Fruit fly (Drosophila melanogaster) whole organism, embryonic: ENCODE results near the gene CG42795.

Source experiments
- Asciz ChIP-seq: fragments of 200-800 bp; sonication (Bioruptor generic); optimal IDR thresholded peaks from 2 replicates; lab custom pipeline; 2017; ENCODE audit warnings: missing biosample characterization, mild to moderate bottlenecking, missing genetic modification characterization, missing genetic modification reagents
- BtbVII ChIP-seq: fragments of 200-800 bp; sonication (Bioruptor generic); optimal IDR thresholded peaks from 3 replicates; lab custom pipeline; 2017; ENCODE audit warnings: missing biosample characterization, mild to moderate bottlenecking, missing genetic modification characterization
- CG10274 ChIP-seq: fragments of 200-800 bp; sonication (Bioruptor generic); optimal IDR thresholded peaks from 3 replicates; lab custom pipeline; 2017; ENCODE audit warnings: missing biosample characterization, mild to moderate bottlenecking, missing genetic modification characterization
- CG10959 ChIP-seq: fragments of 200-800 bp; sonication (Bioruptor generic); IDR thresholded peaks from 2 replicates; pipeline ENCODE4 v1.3.6; 2022; ENCODE audit warnings: missing biosample characterization, missing genetic modification characterization
- CG10979 ChIP-seq: fragments of 200-800 bp; sonication (Bioruptor generic); optimal IDR thresholded peaks from 2 replicates; lab custom pipeline; 2018; ENCODE audit warnings: missing biosample characterization, mild to moderate bottlenecking, missing genetic modification characterization, moderate library complexity
- CG11093 ChIP-seq: fragments of 200-800 bp; sonication (Bioruptor generic); IDR thresholded peaks from 3 replicates; pipeline ENCODE4 v1.3.6; 2022; ENCODE audit warnings: missing biosample characterization, missing genetic modification characterization
- CG11456 ChIP-seq: fragments of 200-800 bp; sonication (Bioruptor generic); IDR thresholded peaks from 3 replicates; pipeline ENCODE4 v1.3.6; 2022; ENCODE audit warnings: missing biosample characterization, missing genetic modification characterization
- CG11560 ChIP-seq: fragments of 200-800 bp; sonication (Bioruptor generic); IDR thresholded peaks from 3 replicates; pipeline ENCODE4 v1.3.6; 2022; ENCODE audit warnings: missing biosample characterization, missing genetic modification characterization
- CG11695 ChIP-seq: fragments of 200-800 bp; sonication (Bioruptor generic); IDR thresholded peaks from 3 replicates; pipeline ENCODE4 v1.3.6; 2022; ENCODE audit warnings: missing biosample characterization, missing genetic modification characterization
- CG12942 ChIP-seq: fragments of 200-800 bp; sonication (Bioruptor generic); optimal IDR thresholded peaks from 3 replicates; lab custom pipeline; 2016; ENCODE audit warnings: missing biosample characterization, missing genetic modification characterization
- CG14965 ChIP-seq: fragments of 200-800 bp; sonication (Bioruptor generic); optimal IDR thresholded peaks from 2 replicates; lab custom pipeline; 2016; ENCODE audit warnings: missing biosample characterization, missing genetic modification characterization, borderline replicate concordance
- CG1647 ChIP-seq: fragments of 200-800 bp; sonication (Bioruptor generic); optimal IDR thresholded peaks from 3 replicates; lab custom pipeline; 2016; ENCODE audit warnings: missing biosample characterization, missing genetic modification characterization
- CG17912 ChIP-seq: fragments of 200-800 bp; sonication (Bioruptor generic); optimal IDR thresholded peaks from 2 replicates; lab custom pipeline; 2018; ENCODE audit warnings: missing biosample characterization, mild to moderate bottlenecking, missing genetic modification characterization
- CG1792 ChIP-seq: fragments of 200-800 bp; sonication (Bioruptor generic); optimal IDR thresholded peaks from 2 replicates; lab custom pipeline; 2016; ENCODE audit warnings: missing biosample characterization, missing genetic modification characterization
- CG18764 ChIP-seq: fragments of 200-800 bp; sonication (Bioruptor generic); optimal IDR thresholded peaks from 3 replicates; lab custom pipeline; 2016; ENCODE audit warnings: missing biosample characterization, missing genetic modification characterization
- CG30020 ChIP-seq: fragments of 200-800 bp; optimal IDR thresholded peaks from 2 replicates; lab custom pipeline; 2019; ENCODE audit warnings: missing biosample characterization, mild to moderate bottlenecking, missing genetic modification characterization, moderate library complexity
- CG32767 ChIP-seq: fragments of 200-800 bp; sonication (Bioruptor generic); IDR thresholded peaks from 2 replicates; pipeline ENCODE4 v1.3.6; 2022; ENCODE audit warnings: missing biosample characterization, missing genetic modification characterization
- CG3847 ChIP-seq: fragments of 200-800 bp; sonication (Bioruptor generic); IDR thresholded peaks from 2 replicates; pipeline ENCODE4 v1.3.6; 2022; ENCODE audit warnings: missing biosample characterization, missing genetic modification characterization
- CG6689 ChIP-seq: fragments of 200-800 bp; sonication (Bioruptor generic); IDR thresholded peaks from 2 replicates; pipeline ENCODE4 v1.3.6; 2022; ENCODE audit warnings: missing biosample characterization, missing genetic modification characterization
- CG7987 ChIP-seq: fragments of 200-800 bp; sonication (Bioruptor generic); optimal IDR thresholded peaks from 2 replicates; lab custom pipeline; 2018; ENCODE audit warnings: missing biosample characterization, mild to moderate bottlenecking, missing genetic modification characterization, moderate library complexity
- CG9215 ChIP-seq: fragments of 200-800 bp; sonication (Bioruptor generic); IDR thresholded peaks from 2 replicates; pipeline ENCODE4 v1.3.6; 2022; ENCODE audit warnings: missing biosample characterization, missing genetic modification characterization
- Dll ChIP-seq: fragments of 200-800 bp; sonication (Bioruptor generic); IDR thresholded peaks from 4 replicates; pipeline ENCODE4 v1.3.6; 2022; ENCODE audit warnings: missing biosample characterization, missing genetic modification characterization; ENCODE audit not compliant: partially characterized antibody
- Fer3 ChIP-seq: fragments of 200-800 bp; sonication (Bioruptor generic); optimal IDR thresholded peaks from 2 replicates; lab custom pipeline; 2018; ENCODE audit warnings: missing biosample characterization, mild to moderate bottlenecking, missing genetic modification characterization, moderate library complexity
- HHEX ChIP-seq: fragments of 200-800 bp; sonication (Bioruptor generic); optimal IDR thresholded peaks from 3 replicates; lab custom pipeline; 2017; ENCODE audit warnings: missing biosample characterization, mild to moderate bottlenecking, missing genetic modification characterization, missing genetic modification reagents
- Hr51 ChIP-seq, 2 experiments: fragments of 200-800 bp; sonication (Bioruptor generic); optimal IDR thresholded peaks; 2 replicates in 1 of 2; 3 replicates in 1 of 2; lab custom pipeline; 2016 to 2018; ENCODE audit warnings: missing biosample characterization in 2 of 2, missing genetic modification characterization in 2 of 2, mild to moderate bottlenecking in 1 of 2, moderate library complexity in 1 of 2
- Lim3 ChIP-seq: fragments of 200-800 bp; sonication (Bioruptor generic); IDR thresholded peaks from 2 replicates; pipeline ENCODE4 v1.3.6; 2022; ENCODE audit warnings: missing biosample characterization, missing genetic modification characterization
- Med ChIP-seq: fragments of 200-800 bp; sonication (Bioruptor generic); peaks from one replicate; lab custom pipeline; 2016; ENCODE audit warnings: missing biosample characterization, missing genetic modification characterization, mild to moderate bottlenecking, inconsistent platforms, moderate library complexity
- Myb ChIP-seq: fragments of 200-800 bp; sonication (Bioruptor generic); optimal IDR thresholded peaks from 2 replicates; lab custom pipeline; 2016; ENCODE audit warnings: missing biosample characterization, missing genetic modification characterization
- Oaz ChIP-seq: fragments of 200-800 bp; sonication (Bioruptor generic); IDR thresholded peaks from 2 replicates; pipeline ENCODE4 v1.3.6; 2022; ENCODE audit warnings: missing biosample characterization, missing genetic modification characterization
- Ssrp ChIP-seq: fragments of 200-800 bp; sonication (Bioruptor generic); optimal IDR thresholded peaks from 2 replicates; lab custom pipeline; 2018; ENCODE audit warnings: missing biosample characterization, mild to moderate bottlenecking, missing genetic modification characterization, moderate library complexity
- Stat92E ChIP-seq, 3 experiments: fragments of >200 bp in 2 of 3; fragments of 200-800 bp in 1 of 3; sonication (Bioruptor generic) in 1 of 3; optimal IDR thresholded peaks; 2 replicates each; lab custom pipeline; 2017 to 2019; ENCODE audit warnings: missing biosample characterization in 3 of 3, missing genetic modification characterization in 3 of 3, mild to moderate bottlenecking in 1 of 3, moderate library complexity in 1 of 3
- Taf1 ChIP-seq: fragments of 200-800 bp; sonication (Bioruptor generic); IDR thresholded peaks from 2 replicates; pipeline ENCODE4 v1.3.6; 2022; ENCODE audit warnings: missing biosample characterization, missing genetic modification characterization
- al ChIP-seq: fragments of 200-800 bp; sonication (Bioruptor generic); IDR thresholded peaks from 2 replicates; pipeline ENCODE4 v1.3.6; 2022; ENCODE audit warnings: missing biosample characterization, missing genetic modification characterization
- chinmo ChIP-seq: fragments of 200-800 bp; sonication (Bioruptor generic); IDR thresholded peaks from 4 replicates; pipeline ENCODE4 v1.3.6; 2022; ENCODE audit warnings: missing biosample characterization, missing genetic modification characterization; ENCODE audit not compliant: partially characterized antibody
- chm ChIP-seq: fragments of 200-800 bp; sonication (Bioruptor generic); IDR thresholded peaks from 2 replicates; pipeline ENCODE4 v1.3.6; 2022; ENCODE audit warnings: missing biosample characterization, missing genetic modification characterization
- da ChIP-seq: fragments of 200-800 bp; sonication (Bioruptor generic); optimal IDR thresholded peaks from 2 replicates; lab custom pipeline; 2016; ENCODE audit warnings: missing biosample characterization, missing genetic modification characterization
- gce ChIP-seq: fragments of 200-800 bp; sonication (Bioruptor generic); IDR thresholded peaks from 3 replicates; pipeline ENCODE4 v1.3.6; 2022; ENCODE audit warnings: missing biosample characterization, missing genetic modification characterization
- gsb-n ChIP-seq: fragments of 200-800 bp; sonication (Bioruptor generic); optimal IDR thresholded peaks from 3 replicates; lab custom pipeline; 2018; ENCODE audit warnings: missing biosample characterization, mild to moderate bottlenecking, missing genetic modification characterization
- hkb ChIP-seq, 2 experiments: fragments of 200-800 bp in 1 of 2; fragments of >200 bp in 1 of 2; sonication (Bioruptor generic) in 1 of 2; IDR thresholded peaks in 1 of 2; optimal IDR thresholded peaks in 1 of 2; 2 replicates each; pipeline versions ENCODE4 v1.3.6 to Lab custom; 2017 to 2022; ENCODE audit warnings: missing biosample characterization in 1 of 2, missing genetic modification characterization in 1 of 2
- inv ChIP-seq: fragments of 200-800 bp; sonication (Bioruptor generic); IDR thresholded peaks from 2 replicates; pipeline ENCODE4 v1.3.6; 2022; ENCODE audit warnings: missing biosample characterization, missing genetic modification characterization; ENCODE audit not compliant: partially characterized antibody
- lab ChIP-seq: fragments of 200-800 bp; sonication (Bioruptor generic); optimal IDR thresholded peaks from 3 replicates; lab custom pipeline; 2017; ENCODE audit warnings: missing biosample characterization, missing genetic modification characterization, mild to moderate bottlenecking, moderate library complexity, missing genetic modification reagents
- org-1 ChIP-seq: fragments of 200-800 bp; sonication (Bioruptor generic); optimal IDR thresholded peaks from 2 replicates; lab custom pipeline; 2017; ENCODE audit warnings: missing biosample characterization, missing genetic modification characterization
- pho ChIP-seq: fragments of 200-800 bp; sonication (Bioruptor generic); optimal IDR thresholded peaks from 2 replicates; lab custom pipeline; 2016; ENCODE audit warnings: missing biosample characterization, missing genetic modification characterization
- run ChIP-seq: fragments of 200-800 bp; sonication (Bioruptor generic); optimal IDR thresholded peaks from 3 replicates; lab custom pipeline; 2018; ENCODE audit warnings: missing biosample characterization, mild to moderate bottlenecking, missing genetic modification characterization
- slp2 ChIP-seq: fragments of 200-800 bp; sonication (Bioruptor generic); optimal IDR thresholded peaks from 2 replicates; lab custom pipeline; 2016; ENCODE audit warnings: missing biosample characterization, missing genetic modification characterization
- stwl ChIP-seq: fragments of 200-800 bp; sonication (Bioruptor generic); optimal IDR thresholded peaks from 3 replicates; lab custom pipeline; 2018; ENCODE audit warnings: missing biosample characterization, mild to moderate bottlenecking, missing genetic modification characterization, moderate library complexity
- z ChIP-seq: fragments of 200-800 bp; sonication (Bioruptor generic); IDR thresholded peaks from 3 replicates; pipeline ENCODE4 v1.3.6; 2022; ENCODE audit warnings: missing biosample characterization, missing genetic modification characterization
- zen2 ChIP-seq: fragments of 200-800 bp; sonication (Bioruptor generic); IDR thresholded peaks from 3 replicates; pipeline ENCODE4 v1.3.6; 2022; ENCODE audit warnings: missing biosample characterization, missing genetic modification characterization; ENCODE audit not compliant: partially characterized antibody
- zfh1 ChIP-seq: fragments of 200-800 bp; sonication (Bioruptor generic); IDR thresholded peaks from 3 replicates; pipeline ENCODE4 v1.3.6; 2022; ENCODE audit warnings: missing biosample characterization, missing genetic modification characterization

CG42795 gene

dm6 chr3R:10265552-10266137, 40.2 kb downstream of the CG42795 start (continued):
- TF ChIP-seq CG1792 (GFP tag; lab: Kevin White, UChicago), result peak; percentile 23
- TF ChIP-seq Dll, result no peak
- TF ChIP-seq gce (GFP tag; lab: Robert Waterston, UW), result no peak
- no peak for TF ChIP-seq CG17912 (GFP tag; lab: Kevin White, UChicago)
- TF ChIP-seq BtbVII (GFP tag; lab: Kevin White, UChicago), result peak; percentile 42
- TF ChIP-seq CG14965 (GFP tag; lab: Kevin White, UChicago), result no peak
- peak; percentile 41; the same call in 1 of the 2 replicates for TF ChIP-seq chm (GFP tag; lab: Robert Waterston, UW)
- no peak for TF ChIP-seq slp2 (GFP tag; lab: Kevin White, UChicago)
- peak; percentile 6 for TF ChIP-seq CG10979
- TF ChIP-seq Fer3 (tag; lab: Kevin White, UChicago), result peak; percentile 44
- peak; percentile 66 for TF ChIP-seq al (GFP tag; lab: Robert Waterston, UW)
- TF ChIP-seq CG30020 (tag; lab: Kevin White, UChicago), result no peak
- TF ChIP-seq CG12942 (GFP tag; lab: Kevin White, UChicago), result peak; percentile 4
- no peak for TF ChIP-seq CG18764 (GFP tag; lab: Kevin White, UChicago)
- TF ChIP-seq CG11695, result peak; percentile 65; the same call in 2 of the 3 replicates
- TF ChIP-seq pho (GFP tag; lab: Kevin White, UChicago), result peak; percentile 49
- TF ChIP-seq CG32767 (GFP tag; lab: Robert Waterston, UW), result peak; percentile 41; the same call in 1 of the 2 replicates
- TF ChIP-seq HHEX (GFP tag; lab: Kevin White, UChicago), result peak; percentile 41
- no peak for TF ChIP-seq gsb-n (tag; lab: Kevin White, UChicago)
- TF ChIP-seq Med (GFP tag; lab: Kevin White, UChicago), result peak; percentile 93
- peak in 1 of 2 experiments; percentile 61 for TF ChIP-seq Hr51 (GFP tag; optimal IDR thresholded peaks at IDR 0.05; lab: Kevin White, UChicago)
- peak; percentile 52 for TF ChIP-seq CG6689
- peak; percentile 29; the same call in 1 of the 2 replicates for TF ChIP-seq Oaz (GFP tag; lab: Robert Waterston, UW)
- TF ChIP-seq CG11560, result peak; percentile 56; the same call in 1 of the 3 replicates
- no peak for TF ChIP-seq da
- peak; percentile 69; the same call in 1 of the 2 replicates for TF ChIP-seq Taf1
- no peak for TF ChIP-seq CG10959
- TF ChIP-seq Ssrp (tag; lab: Kevin White, UChicago), result peak; percentile 12
- TF ChIP-seq CG3847 (GFP tag; lab: Robert Waterston, UW), result peak; percentile 72
- no peak for TF ChIP-seq CG11093 (GFP tag; lab: Robert Waterston, UW)
- no peak for TF ChIP-seq CG7987 (GFP tag; lab: Kevin White, UChicago)
- TF ChIP-seq Lim3 (GFP tag; lab: Robert Waterston, UW), result no peak; the same call in 1 of the 2 replicates
- TF ChIP-seq zen2 (GFP tag; lab: Robert Waterston, UW), result no peak
- TF ChIP-seq stwl (tag; lab: Kevin White, UChicago), result no peak
- no peak for TF ChIP-seq inv
- no peak for TF ChIP-seq Asciz (GFP tag; lab: Kevin White, UChicago)
- TF ChIP-seq lab, result peak; percentile 74
- TF ChIP-seq zfh1, result no peak
- TF ChIP-seq Myb (GFP tag; lab: Kevin White, UChicago), result no peak
- TF ChIP-seq hkb (optimal IDR thresholded peaks at IDR 0.05; lab: Kevin White, UChicago), result no peak
- peak; percentile 67 for TF ChIP-seq hkb (GFP tag; IDR thresholded peaks at IDR 0.05; lab: Robert Waterston, UW)
- TF ChIP-seq z (GFP tag; lab: Robert Waterston, UW), result no peak
- TF ChIP-seq CG10274 (GFP tag; lab: Kevin White, UChicago), result no peak
- no peak for TF ChIP-seq run (tag; lab: Kevin White, UChicago)
- peak; percentile 81 for TF ChIP-seq CG9215 (GFP tag; lab: Robert Waterston, UW)
- TF ChIP-seq org-1, result no peak
- peak; percentile 52; the same call in 1 of the 3 replicates for TF ChIP-seq CG11456 (GFP tag; lab: Robert Waterston, UW)
- TF ChIP-seq CG1647 (GFP tag; lab: Kevin White, UChicago), result no peak
- TF ChIP-seq chinmo (GFP tag; lab: Robert Waterston, UW), result 0 out of 4 replicates have a peak, but pooled peaks have one; percentile 67
- no peak for TF ChIP-seq Stat92E (GFP tag; optimal IDR thresholded peaks at IDR 0.05; lab: Kevin White, UChicago)
